Worm (Caenorhabditis elegans) whole organism, L4 larva: Measurements from ENCODE around the gene F15A8.1.

Source experiments
- D1046.2 ChIP-seq: fragments of 200-800 bp; sonication (Bioruptor generic); IDR thresholded peaks from 2 replicates; pipeline ENCODE4 v1.3.6; 2022; ENCODE audit warnings: missing genetic modification characterization, missing compliant biosample characterization
- F26F4.8 ChIP-seq: fragments of 200-800 bp; sonication (Bioruptor generic); conservative IDR thresholded peaks from 2 replicates; pipeline ENCODE4 v1.3.6; 2022; ENCODE audit warnings: missing genetic modification characterization, missing compliant biosample characterization
- F44E2.7 ChIP-seq: fragments of 200-800 bp; sonication (Bioruptor generic); IDR thresholded peaks from 2 replicates; pipeline ENCODE4 v2.1.2; 2022; ENCODE audit warnings: missing genetic modification characterization, missing compliant biosample characterization
- T20F7.1 ChIP-seq: fragments of 200-800 bp; sonication (Bioruptor generic); optimal IDR thresholded peaks from 2 replicates; lab custom pipeline; 2018; ENCODE audit warnings: mild to moderate bottlenecking, missing genetic modification characterization, missing compliant biosample characterization
- Y48G9A.11 ChIP-seq: fragments of 200-800 bp; sonication (Bioruptor generic); IDR thresholded peaks from 2 replicates; pipeline ENCODE4 v1.3.6; 2022; ENCODE audit warnings: missing genetic modification reagents, missing genetic modification characterization, missing compliant biosample characterization
- ZK337.2 ChIP-seq: fragments of 200-800 bp; sonication (Bioruptor generic); IDR thresholded peaks from 2 replicates; pipeline ENCODE4 v1.3.6; 2022; ENCODE audit warnings: missing genetic modification reagents, missing genetic modification characterization, missing compliant biosample characterization
- aha-1 ChIP-seq: fragments of 150-350 bp; peaks from one replicate; lab custom pipeline; 2014; ENCODE audit warnings: missing biosample characterization, missing genetic modification characterization
- arid-1 ChIP-seq: fragments of 200-800 bp; sonication (Bioruptor generic); conservative IDR thresholded peaks from 2 replicates; pipeline ENCODE4 v1.3.6; 2022; ENCODE audit warnings: missing genetic modification reagents, missing genetic modification characterization, missing compliant biosample characterization
- ceh-20 ChIP-seq: fragments of 200-800 bp; sonication (Bioruptor generic); IDR thresholded peaks from 2 replicates; pipeline ENCODE4 v1.3.6; 2022; ENCODE audit warnings: missing genetic modification reagents, missing genetic modification characterization, missing compliant biosample characterization
- ceh-28 ChIP-seq: fragments of 150-350 bp; optimal IDR thresholded peaks from 2 replicates; lab custom pipeline; 2014; ENCODE audit warnings: missing biosample characterization, missing genetic modification reagents, missing genetic modification characterization
- ceh-32 ChIP-seq: sonication (generic microtip); optimal IDR thresholded peaks from 2 replicates; lab custom pipeline; 2016; ENCODE audit warnings: mild to moderate bottlenecking, missing genetic modification characterization, missing compliant biosample characterization; ENCODE audit not compliant: poor library complexity
- ceh-82 ChIP-seq: sonication (generic microtip); optimal IDR thresholded peaks from 2 replicates; lab custom pipeline; 2017; ENCODE audit warnings: missing biosample characterization, missing genetic modification characterization
- ces-1 ChIP-seq: fragments of 150-350 bp; sonication (generic microtip); optimal IDR thresholded peaks from 4 replicates; lab custom pipeline; 2014; ENCODE audit warnings: missing biosample characterization, missing genetic modification reagents, missing genetic modification characterization
- daf-16 ChIP-seq, 3 experiments: sonication (generic microtip); optimal IDR thresholded peaks; 2 replicates each; lab custom pipeline; 2016 to 2017; ENCODE audit warnings: missing genetic modification characterization in 3 of 3, missing genetic modification reagents in 3 of 3, mild to moderate bottlenecking in 2 of 3, missing compliant biosample characterization in 2 of 3, missing biosample characterization in 1 of 3, moderate library complexity in 1 of 3
- dpl-1 ChIP-seq: fragments of 150-350 bp; optimal IDR thresholded peaks from 2 replicates; lab custom pipeline; 2014; ENCODE audit warnings: missing biosample characterization, missing genetic modification reagents, missing genetic modification characterization
- duxl-1 ChIP-seq: sonication (generic microtip); optimal IDR thresholded peaks from 2 replicates; lab custom pipeline; 2016; ENCODE audit warnings: mild to moderate bottlenecking, missing genetic modification characterization, moderate library complexity, missing compliant biosample characterization; ENCODE audit not compliant: poor library complexity
- hlh-30 ChIP-seq: sonication (generic microtip); optimal IDR thresholded peaks from 2 replicates; lab custom pipeline; 2017; ENCODE audit warnings: antibody characterized with exemption, mild to moderate bottlenecking, missing genetic modification characterization, missing compliant biosample characterization; ENCODE audit not compliant: insufficient read depth
- lim-7 ChIP-seq: fragments of 200-800 bp; sonication (Bioruptor generic); IDR thresholded peaks from 2 replicates; pipeline ENCODE4 v1.3.6; 2022; ENCODE audit warnings: missing genetic modification characterization, missing compliant biosample characterization
- lin-1 ChIP-seq: fragments of 200-800 bp; sonication (Bioruptor generic); IDR thresholded peaks from 2 replicates; pipeline ENCODE4 v1.3.6; 2022; ENCODE audit warnings: missing genetic modification reagents, missing genetic modification characterization, missing compliant biosample characterization
- lin-15B ChIP-seq: fragments of 150-350 bp; sonication (generic microtip); optimal IDR thresholded peaks from 3 replicates; lab custom pipeline; 2014; ENCODE audit warnings: missing biosample characterization, missing genetic modification characterization
- lin-39 ChIP-seq: fragments of 150-350 bp; optimal IDR thresholded peaks from 2 replicates; lab custom pipeline; 2014; ENCODE audit warnings: missing biosample characterization, missing genetic modification reagents, missing genetic modification characterization
- madf-5 ChIP-seq, 2 experiments: fragments of 200-800 bp; sonication (Bioruptor generic); IDR thresholded peaks; 2 replicates each; pipeline ENCODE4 v1.3.6; 2022; ENCODE audit warnings: missing compliant biosample characterization in 2 of 2, missing genetic modification characterization in 2 of 2
- mdt-29 ChIP-seq: fragments of 200-800 bp; sonication (Bioruptor generic); IDR thresholded peaks from 2 replicates; pipeline ENCODE4 v1.3.6; 2022; ENCODE audit warnings: missing genetic modification reagents, missing genetic modification characterization, missing compliant biosample characterization
- mes-2 ChIP-seq: sonication (generic microtip); optimal IDR thresholded peaks from 2 replicates; lab custom pipeline; 2016; ENCODE audit warnings: missing genotype, mild to moderate bottlenecking, missing genetic modification characterization, missing compliant biosample characterization; ENCODE audit not compliant: poor library complexity, severe bottlenecking
- mxl-3 ChIP-seq: fragments of 200-800 bp; sonication (Bioruptor generic); optimal IDR thresholded peaks from 2 replicates; lab custom pipeline; 2018; ENCODE audit warnings: mild to moderate bottlenecking, missing genetic modification characterization, missing compliant biosample characterization
- nhr-11 ChIP-seq: fragments of 150-350 bp; optimal IDR thresholded peaks from 2 replicates; lab custom pipeline; 2014; ENCODE audit warnings: missing biosample characterization, missing genetic modification characterization
- nhr-237 ChIP-seq: sonication (generic microtip); optimal IDR thresholded peaks from 2 replicates; lab custom pipeline; 2017; ENCODE audit warnings: missing biosample characterization, missing genetic modification characterization
- nhr-41 ChIP-seq: fragments of 200-800 bp; sonication (Bioruptor generic); IDR thresholded peaks from 2 replicates; pipeline ENCODE4 v1.3.6; 2022; ENCODE audit warnings: missing genetic modification reagents, missing genetic modification characterization, missing compliant biosample characterization
- nhr-42 ChIP-seq: fragments of 200-800 bp; sonication (Bioruptor generic); IDR thresholded peaks from 2 replicates; pipeline ENCODE4 v1.3.6; 2022; ENCODE audit warnings: missing genetic modification characterization, missing compliant biosample characterization
- pha-4 ChIP-seq, 2 experiments: fragments of 150-350 bp in 1 of 2; fragments of 200-800 bp in 1 of 2; sonication (Bioruptor generic) in 1 of 2; IDR thresholded peaks in 1 of 2; optimal IDR thresholded peaks in 1 of 2; 2 replicates each; pipeline versions ENCODE4 v1.3.6 to Lab custom; 2014 to 2022; ENCODE audit warnings: missing genetic modification characterization in 2 of 2, missing genetic modification reagents in 2 of 2, missing biosample characterization in 1 of 2, missing compliant biosample characterization in 1 of 2
- php-3 ChIP-seq: fragments of 200-800 bp; sonication (Bioruptor generic); IDR thresholded peaks from 2 replicates; pipeline ENCODE4 v1.3.6; 2022; ENCODE audit warnings: missing genetic modification reagents, missing genetic modification characterization, missing compliant biosample characterization
- saeg-2 ChIP-seq: fragments of 200-800 bp; sonication (Bioruptor generic); IDR thresholded peaks from 2 replicates; pipeline ENCODE4 v1.3.6; 2022; ENCODE audit warnings: missing genetic modification reagents, missing genetic modification characterization, missing compliant biosample characterization
- skn-1 ChIP-seq: fragments of 150-350 bp; optimal IDR thresholded peaks from 2 replicates; lab custom pipeline; 2014; ENCODE audit warnings: missing biosample characterization, missing genetic modification characterization
- snpc-1.2 ChIP-seq: fragments of 200-800 bp; sonication (Bioruptor generic); IDR thresholded peaks from 2 replicates; pipeline ENCODE4 v1.3.6; 2022; ENCODE audit warnings: missing genetic modification reagents, missing genetic modification characterization, missing compliant biosample characterization
- unc-39 ChIP-seq: sonication (generic microtip); optimal IDR thresholded peaks from 2 replicates; lab custom pipeline; 2017; ENCODE audit warnings: missing biosample characterization, missing genetic modification characterization
- unc-62 ChIP-seq, 3 experiments: fragments of 150-350 bp in 1 of 3; sonication (generic microtip); optimal IDR thresholded peaks in 2 of 3; peaks in 1 of 3; 1 replicate in 1 of 3; 2 replicates in 2 of 3; lab custom pipeline; 2014 to 2017; ENCODE audit warnings: missing biosample characterization in 3 of 3, missing genetic modification characterization in 3 of 3, missing genetic modification reagents in 3 of 3, missing genotype in 1 of 3
- vab-7 ChIP-seq: fragments of 200-800 bp; sonication (Bioruptor generic); IDR thresholded peaks from 2 replicates; pipeline ENCODE4 v1.3.6; 2022; ENCODE audit warnings: missing genetic modification reagents, missing genetic modification characterization, missing compliant biosample characterization
- zag-1 ChIP-seq: fragments of 150-350 bp; optimal IDR thresholded peaks from 2 replicates; lab custom pipeline; 2014; ENCODE audit warnings: missing biosample characterization, missing genetic modification characterization
- zfp-2 ChIP-seq: sonication (generic microtip); optimal IDR thresholded peaks from 2 replicates; lab custom pipeline; 2016; ENCODE audit warnings: mild to moderate bottlenecking, missing genetic modification characterization, missing compliant biosample characterization
- ztf-11 ChIP-seq: fragments of 150-350 bp; optimal IDR thresholded peaks from 2 replicates; lab custom pipeline; 2014; ENCODE audit warnings: missing biosample characterization, missing genetic modification characterization

The F15A8.1 gene

ce11 chrX:4400296-4400695 lies 40.4 kb upstream of the F15A8.1 start:
- no peak for TF ChIP-seq nhr-237 (tag; lab: Kevin White, UChicago)
- TF ChIP-seq aha-1 (tag; lab: Kevin White, UChicago): peak; percentile 96

ce11 chrX:4402854-4403253 lies 37.9 kb upstream of the F15A8.1 start, which contains the start of gene D1079.1:
TSS of gene D1079.1 (plus strand) at chrX:4403154.
- TF ChIP-seq lin-39 (tag; lab: Kevin White, UChicago) (peak; percentile 20), dpl-1 (GFP tag; lab: Kevin White, UChicago) (no peak)
- TF ChIP-seq, all 104 proteins: peak for 1

- TF ChIP-seq unc-39 (tag; lab: Kevin White, UChicago) (no peak), duxl-1 (tag; lab: Kevin White, UChicago) (no peak), ceh-20 (GFP tag; lab: Robert Waterston, UW) (peak; percentile 32; the same call in 1 of the 2 replicates), hlh-30 (tag; lab: Kevin White, UChicago) (peak; percentile 4), D1046.2 (no peak)
Measured at ce11 chrX:4404717-4405116, 36.0 kb upstream of the F15A8.1 start.

DNA sequence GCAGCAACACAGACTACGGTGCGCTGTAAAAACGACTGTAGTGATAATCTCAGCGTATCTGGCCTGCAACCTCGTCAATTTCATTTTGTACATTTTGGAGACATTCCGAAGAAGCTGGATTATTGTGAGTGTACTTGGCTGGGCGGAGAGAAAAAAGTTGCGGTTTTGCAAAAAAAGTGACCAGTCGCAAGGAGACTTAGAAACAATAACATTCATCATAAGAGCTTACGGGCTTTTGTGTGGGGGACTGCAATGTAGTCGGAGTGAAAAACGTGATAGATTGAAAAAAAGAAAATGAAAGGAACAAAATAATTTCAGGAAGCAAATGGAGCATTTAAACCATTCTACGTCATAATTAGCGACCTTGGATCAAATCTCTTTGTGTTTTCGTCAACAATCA lies 32.3 kb upstream of the F15A8.1 start:
- TF ChIP-seq nhr-41 (GFP tag; lab: Robert Waterston, UW) (no peak), ceh-20 (GFP tag; lab: Robert Waterston, UW) (0 out of 2 replicates have a peak, but pooled peaks have one; percentile 17), aha-1 (tag; lab: Kevin White, UChicago) (peak; percentile 70)

DNA sequence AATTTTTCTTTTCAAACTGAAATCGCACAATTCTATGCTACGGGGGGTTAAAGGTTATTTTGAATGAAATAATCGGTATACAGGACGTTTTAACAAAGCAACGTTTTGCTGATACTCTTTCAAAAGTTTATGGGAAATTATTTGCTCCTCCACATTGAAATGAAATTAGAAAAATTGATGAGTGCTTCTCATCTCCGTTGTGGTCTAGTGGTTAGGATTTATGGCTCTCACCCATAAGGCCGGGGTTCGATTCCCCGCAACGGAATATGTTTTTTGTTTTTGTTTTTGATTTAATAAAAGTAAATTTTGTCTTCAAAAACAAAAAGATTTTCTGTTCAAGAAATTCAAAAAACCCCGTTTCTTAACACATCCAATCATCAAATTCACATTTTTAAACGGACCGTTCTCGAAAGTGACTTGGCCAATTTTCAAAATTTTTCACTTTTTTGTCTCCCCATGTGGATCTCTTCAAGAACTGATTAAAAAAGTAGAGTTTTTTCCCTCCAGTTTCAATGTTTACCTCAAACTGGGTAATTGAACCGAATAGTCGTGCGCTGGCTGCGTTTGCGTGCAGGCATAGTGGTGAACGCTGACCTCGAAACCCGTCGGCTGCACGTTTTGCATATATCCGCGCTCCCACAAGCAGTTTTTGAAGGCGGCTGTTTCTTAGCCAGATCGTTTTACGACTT lies 31.0 kb upstream of the F15A8.1 start:
- TF ChIP-seq mes-2 (tag; lab: Kevin White, UChicago) (peak; percentile 35), mxl-3 (GFP tag; lab: Kevin White, UChicago) (no peak), snpc-1.2 (GFP tag; lab: Robert Waterston, UW) (peak; percentile 10; the same call in 1 of the 2 replicates), F44E2.7 (no peak), nhr-11 (tag; lab: Kevin White, UChicago) (no peak), nhr-42 (GFP tag; lab: Robert Waterston, UW) (no peak), arid-1 (GFP tag; lab: Robert Waterston, UW) (no peak), vab-7 (GFP tag; lab: Robert Waterston, UW) (peak; percentile 55; the same call in 1 of the 2 replicates), saeg-2 (GFP tag; lab: Robert Waterston, UW) (no peak), ZK337.2 (GFP tag; lab: Robert Waterston, UW) (0 out of 2 replicates have a peak, but pooled peaks have one; percentile 20), pha-4 (GFP tag; IDR thresholded peaks at IDR 0.05; lab: Robert Waterston, UW) (peak; percentile 58; the same call in 1 of the 2 replicates), pha-4 (tag; optimal IDR thresholded peaks at IDR 0.05; lab: Kevin White, UChicago) (no peak), lin-15B (tag; lab: Kevin White, UChicago) (no peak), skn-1 (tag; lab: Kevin White, UChicago) (no peak), lim-7 (peak; percentile 76), mdt-29 (GFP tag; lab: Robert Waterston, UW) (no peak), ceh-28 (tag; lab: Kevin White, UChicago) (no peak), ces-1 (GFP tag; lab: Kevin White, UChicago) (no peak), daf-16 (GFP tag; optimal IDR thresholded peaks at IDR 0.05; lab: Kevin White, UChicago) (peak in 1 of 2 experiments; percentile 4), daf-16 (tag; optimal IDR thresholded peaks at IDR 0.05; lab: Kevin White, UChicago) (no peak), ztf-11 (tag; lab: Kevin White, UChicago) (no peak), madf-5 (GFP tag; IDR thresholded peaks at IDR 0.05; lab: Robert Waterston, UW) (no peak), ceh-82 (tag; lab: Kevin White, UChicago) (no peak), unc-62 (GFP tag; optimal IDR thresholded peaks at IDR 0.05 in 1 of 2; lab: Kevin White, UChicago) (peak in 1 of 2 experiments; percentile 7), unc-62 (tag; optimal IDR thresholded peaks at IDR 0.05; lab: Kevin White, UChicago) (no peak), zag-1 (no peak), ceh-32 (no peak), Y48G9A.11 (GFP tag; lab: Robert Waterston, UW) (no peak), F26F4.8 (GFP tag; lab: Robert Waterston, UW) (0 out of 2 replicates have a peak, but pooled peaks have one; percentile 43), T20F7.1 (no peak), lin-1 (GFP tag; lab: Robert Waterston, UW) (peak; percentile 11; the same call in 1 of the 2 replicates), php-3 (GFP tag; lab: Robert Waterston, UW) (no peak), zfp-2 (tag; lab: Kevin White, UChicago) (no peak)
